Worm (Caenorhabditis elegans) whole organism, L4 larva: ENCODE measurements around the gene Y73F8A.35.

ENCODE experiments used
- F49E8.2 ChIP-seq: sonication (generic microtip); optimal IDR thresholded peaks from 2 replicates; lab custom pipeline; 2016; ENCODE audit warnings: missing compliant biosample characterization, mild to moderate bottlenecking, missing genetic modification characterization, borderline replicate concordance
- R02D3.7 ChIP-seq: fragments of 150-350 bp; sonication (generic microtip); optimal IDR thresholded peaks from 3 replicates; lab custom pipeline; 2014; ENCODE audit warnings: missing biosample characterization, missing genetic modification characterization
- aly-2 ChIP-seq: sonication (generic microtip); optimal IDR thresholded peaks from 2 replicates; lab custom pipeline; 2018; ENCODE audit warnings: missing biosample characterization, missing genetic modification characterization
- ama-1 ChIP-seq: fragments of 150-350 bp; optimal IDR thresholded peaks from 2 replicates; lab custom pipeline; 2014; ENCODE audit warnings: inconsistent platforms, mixed read lengths
- egl-27 ChIP-seq: sonication (generic microtip); optimal IDR thresholded peaks from 3 replicates; lab custom pipeline; 2017; ENCODE audit warnings: missing biosample characterization, missing genetic modification reagents, missing genetic modification characterization
- lir-3 ChIP-seq: sonication (generic microtip); optimal IDR thresholded peaks from 2 replicates; lab custom pipeline; 2016; ENCODE audit warnings: mild to moderate bottlenecking, missing genetic modification characterization, missing compliant biosample characterization
- php-3 ChIP-seq: fragments of 200-800 bp; sonication (Bioruptor generic); IDR thresholded peaks from 2 replicates; pipeline ENCODE4 v1.3.6; 2022; ENCODE audit warnings: missing genetic modification reagents, missing genetic modification characterization, missing compliant biosample characterization
- set-16 ChIP-seq: fragments of 200-800 bp; sonication (Bioruptor generic); IDR thresholded peaks from 2 replicates; pipeline ENCODE4 v1.3.6; 2022; ENCODE audit warnings: missing genetic modification reagents, missing genetic modification characterization, missing compliant biosample characterization
- skn-1 ChIP-seq: fragments of 150-350 bp; optimal IDR thresholded peaks from 2 replicates; lab custom pipeline; 2014; ENCODE audit warnings: missing biosample characterization, missing genetic modification characterization
- tra-1 ChIP-seq: fragments of 200-800 bp; sonication (Bioruptor generic); IDR thresholded peaks from 2 replicates; pipeline ENCODE4 v1.3.6; 2022; ENCODE audit warnings: missing genetic modification reagents, missing genetic modification characterization, missing compliant biosample characterization
- zip-11 ChIP-seq: fragments of 200-800 bp; sonication (Bioruptor generic); IDR thresholded peaks from 2 replicates; pipeline ENCODE4 v1.3.6; 2022; ENCODE audit warnings: missing genetic modification characterization, missing compliant biosample characterization
- ztf-11 ChIP-seq: fragments of 150-350 bp; optimal IDR thresholded peaks from 2 replicates; lab custom pipeline; 2014; ENCODE audit warnings: missing biosample characterization, missing genetic modification characterization

DNA sequence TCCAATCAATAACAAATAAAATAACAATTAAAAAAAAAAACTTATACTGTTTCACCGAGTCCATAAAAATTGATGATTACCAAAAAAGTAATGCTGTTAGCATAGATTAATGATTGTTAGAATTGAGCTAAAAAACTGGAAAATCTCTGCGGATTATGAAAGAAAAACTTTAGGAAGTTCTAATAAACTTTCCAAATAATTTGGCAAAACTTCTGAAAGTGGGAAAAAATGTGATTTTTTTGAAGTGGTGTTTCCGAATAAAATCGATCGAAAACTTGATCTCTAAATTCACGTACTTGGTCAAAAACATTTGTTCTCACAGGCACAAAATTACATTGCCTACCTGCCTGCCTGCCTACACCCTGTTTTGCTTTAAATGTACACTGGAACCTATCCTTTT, 31.9 kb upstream of the Y73F8A.35 start:
- TF ChIP-seq egl-27 (tag; lab: Kevin White, UChicago), result no peak
- no peak for TF ChIP-seq set-16
- no peak for TF ChIP-seq php-3 (GFP tag; lab: Robert Waterston, UW)
- TF ChIP-seq skn-1 (tag; lab: Kevin White, UChicago), result no peak
- no peak for TF ChIP-seq R02D3.7 (tag; lab: Kevin White, UChicago)
- no peak for TF ChIP-seq tra-1 (GFP tag; lab: Robert Waterston, UW)
- TF ChIP-seq lir-3, result no peak
- no peak for TF ChIP-seq ztf-11
- no peak for TF ChIP-seq aly-2 (tag; lab: Kevin White, UChicago)
- no peak for TF ChIP-seq zip-11 (GFP tag; lab: Robert Waterston, UW)
- TF ChIP-seq F49E8.2 (tag; lab: Kevin White, UChicago), result no peak
- TF ChIP-seq ama-1 (lab: Kevin White, UChicago), result no peak
